Worm (Caenorhabditis elegans): ENCODE results near the gene C03G6.6.
"Not testable (repeated sequence)": the region's sequence is repeated elsewhere in the genome, so short reads cannot be mapped to it uniquely, and the experiment has no call there.

ce11 chrV:7337218-7337617, 20.0 kb upstream of the C03G6.6 start, which contains the start of gene F10G2.7:
- TF ChIP-seq unc-39, alr-1, zag-1, mdl-1, ZK546.5, lsy-2, nhr-25, lin-39, elt-3 (tag; optimal IDR thresholded peaks at IDR 0.05): not testable (repeated sequence)

Data from whole organism, L2 larva.